Worm (Caenorhabditis elegans): ENCODE results near the gene F21D5.4.

ce11 chrIV:8764567-8764966, 26.7 kb downstream of the F21D5.4 start, which contains the start of gene cdc-50.B:
- no peak for TF ChIP-seq ztf-11 (tag; optimal IDR thresholded peaks at IDR 0.05)
- no peak for TF ChIP-seq unc-55 (GFP tag; optimal IDR thresholded peaks at IDR 0.05)
- TF ChIP-seq mdl-1 (tag; optimal IDR thresholded peaks at IDR 0.05) = no peak
- TF ChIP-seq ztf-4 (tag; optimal IDR thresholded peaks at IDR 0.05) = no peak
- TF ChIP-seq snpc-4 (tag; optimal IDR thresholded peaks at IDR 0.05) = no peak
- TF ChIP-seq elt-1 (tag; optimal IDR thresholded peaks at IDR 0.05) = no peak
- TF ChIP-seq ama-1 (optimal IDR thresholded peaks at IDR 0.05) = no peak
- no peak for TF ChIP-seq nhr-21 (tag; optimal IDR thresholded peaks at IDR 0.05)
- no peak for TF ChIP-seq unc-62 (GFP tag; optimal IDR thresholded peaks at IDR 0.05)
- TF ChIP-seq crh-2 (tag; optimal IDR thresholded peaks at IDR 0.05) = no peak
- TF ChIP-seq dmd-4 (tag; optimal IDR thresholded peaks at IDR 0.05) = no peak

Data from whole organism, L2 larva.